Fruit fly (Drosophila melanogaster): ENCODE measurements around the gene CG5958.

CG5958 gene

dm6 chr2L:7433957-7434736 is 831 bp upstream of the CG5958 start:
- TF ChIP-seq ttk (GFP tag; IDR thresholded peaks at IDR 0.05) = peak; percentile 75
- no peak for TF ChIP-seq CG18764 (GFP tag; optimal IDR thresholded peaks at IDR 0.05)
- peak; percentile 71 for TF ChIP-seq E2f1 (GFP tag; IDR thresholded peaks at IDR 0.05)
- no peak for TF ChIP-seq lov (optimal IDR thresholded peaks at IDR 0.05)
- no peak for TF ChIP-seq lov (GFP tag; IDR thresholded peaks at IDR 0.05)
- TF ChIP-seq Atf-2 (GFP tag; optimal IDR thresholded peaks at IDR 0.05) = no peak
- TF ChIP-seq CG13424 (tag; optimal IDR thresholded peaks at IDR 0.05) = peak; percentile 75
- no peak for TF ChIP-seq unc-4 (GFP tag; IDR thresholded peaks at IDR 0.05; ENCODE audit: partially characterized antibody)
- TF ChIP-seq vvl (GFP tag; IDR thresholded peaks at IDR 0.05) = peak; percentile 82
- TF ChIP-seq Ptx1 (GFP tag; IDR thresholded peaks at IDR 0.05) = peak; percentile 87
- peak; percentile 31 for TF ChIP-seq CG2712 (tag; optimal IDR thresholded peaks at IDR 0.05)
- peak; percentile 71 for TF ChIP-seq Sox100B (GFP tag; optimal IDR thresholded peaks at IDR 0.05)
- TF ChIP-seq CG4617 (GFP tag; optimal IDR thresholded peaks at IDR 0.05; ENCODE audit: borderline replicate concordance) = no peak
- no peak for TF ChIP-seq MTF-1 (GFP tag; optimal IDR thresholded peaks at IDR 0.05; ENCODE audit: borderline replicate concordance)
- peak; percentile 66 for TF ChIP-seq BtbVII (GFP tag; optimal IDR thresholded peaks at IDR 0.05)
- TF ChIP-seq gro (GFP tag; optimal IDR thresholded peaks at IDR 0.05) = no peak
- no peak for TF ChIP-seq CG30431 (GFP tag; optimal IDR thresholded peaks at IDR 0.05)
- no peak for TF ChIP-seq CG3995 (GFP tag; optimal IDR thresholded peaks at IDR 0.05)
- no peak for TF ChIP-seq gt (GFP tag; IDR thresholded peaks at IDR 0.05)
- peak; percentile 90 for TF ChIP-seq CG11504 (tag; optimal IDR thresholded peaks at IDR 0.05)
- TF ChIP-seq crp (GFP tag; optimal IDR thresholded peaks at IDR 0.05) = peak in 1 of 2 experiments; percentile 2
- peak; percentile 59 for TF ChIP-seq scrt (GFP tag; optimal IDR thresholded peaks at IDR 0.05)
- TF ChIP-seq CoRest (tag; optimal IDR thresholded peaks at IDR 0.05) = peak; percentile 84
- TF ChIP-seq dm (GFP tag; optimal IDR thresholded peaks at IDR 0.05) = no peak
- no peak for TF ChIP-seq CG7357 (GFP tag; IDR thresholded peaks at IDR 0.05)
- peak; percentile 6 for TF ChIP-seq twi (tag; optimal IDR thresholded peaks at IDR 0.05)
- TF ChIP-seq MESR4 (GFP tag; optimal IDR thresholded peaks at IDR 0.05) = no peak
- no peak for TF ChIP-seq Doc3 (GFP tag; IDR thresholded peaks at IDR 0.05; ENCODE audit: partially characterized antibody)
- no peak for TF ChIP-seq CG7745 (tag; optimal IDR thresholded peaks at IDR 0.05)
- no peak for TF ChIP-seq br (optimal IDR thresholded peaks at IDR 0.05)
- TF ChIP-seq danr (GFP tag; IDR thresholded peaks at IDR 0.05) = peak; percentile 43; the same call in 1 of the 2 replicates
- TF ChIP-seq crc (GFP tag; optimal IDR thresholded peaks at IDR 0.05) = no peak
- peak; percentile 85 for TF ChIP-seq CG12391 (tag; optimal IDR thresholded peaks at IDR 0.05)
- TF ChIP-seq CG16779 (GFP tag; IDR thresholded peaks at IDR 0.05) = 0 out of 2 replicates have a peak, but pooled peaks have one; percentile 16
- no peak for TF ChIP-seq kni (GFP tag; optimal IDR thresholded peaks at IDR 0.05)
- TF ChIP-seq pros (GFP tag; optimal IDR thresholded peaks at IDR 0.05) = no peak
- TF ChIP-seq CG30403 (GFP tag; optimal IDR thresholded peaks at IDR 0.05) = peak; percentile 42
- TF ChIP-seq trem (tag; optimal IDR thresholded peaks at IDR 0.05) = no peak
- TF ChIP-seq trh (GFP tag; optimal IDR thresholded peaks at IDR 0.05) = no peak
- peak; percentile 22; the same call in 1 of the 3 replicates for TF ChIP-seq sr (GFP tag; IDR thresholded peaks at IDR 0.05)
- TF ChIP-seq corto (GFP tag; optimal IDR thresholded peaks at IDR 0.05) = no peak
- no peak for TF ChIP-seq CG4707 (GFP tag; optimal IDR thresholded peaks at IDR 0.05)
- peak; percentile 18 for TF ChIP-seq CG10147 (GFP tag; optimal IDR thresholded peaks at IDR 0.05)
- peak; percentile 2 for TF ChIP-seq gsb-n (tag; optimal IDR thresholded peaks at IDR 0.05)
- TF ChIP-seq CG12659 (GFP tag; optimal IDR thresholded peaks at IDR 0.05) = peak; percentile 87
- no peak for TF ChIP-seq tio (GFP tag; optimal IDR thresholded peaks at IDR 0.05)
- peak; percentile 74 for TF ChIP-seq CG3281 (GFP tag; optimal IDR thresholded peaks at IDR 0.05)
- TF ChIP-seq nmo (GFP tag; optimal IDR thresholded peaks at IDR 0.05) = peak; percentile 73
- TF ChIP-seq CG32532 (GFP tag; IDR thresholded peaks at IDR 0.05) = peak; percentile 84
